Worm (Caenorhabditis elegans) whole organism, L3 larva: ENCODE results near the gene cdh-4.

Experiments
- R02D3.7 ChIP-seq: fragments of 150-350 bp; optimal IDR thresholded peaks from 2 replicates; lab custom pipeline; 2014; ENCODE audit warnings: missing biosample characterization, missing genetic modification characterization
- aly-2 ChIP-seq: fragments of 150-350 bp; optimal IDR thresholded peaks from 2 replicates; lab custom pipeline; 2014; ENCODE audit warnings: missing biosample characterization, missing genetic modification characterization
- ama-1 ChIP-seq: fragments of 150-350 bp; optimal IDR thresholded peaks from 2 replicates; lab custom pipeline; 2018
- ceh-82 ChIP-seq: fragments of 150-350 bp; optimal IDR thresholded peaks from 2 replicates; lab custom pipeline; 2014; ENCODE audit warnings: missing biosample characterization, missing genetic modification characterization
- ceh-9 ChIP-seq: sonication (generic microtip); optimal IDR thresholded peaks from 2 replicates; lab custom pipeline; 2018; ENCODE audit warnings: missing biosample characterization, missing genetic modification characterization
- daf-12 ChIP-seq: fragments of 150-350 bp; optimal IDR thresholded peaks from 2 replicates; lab custom pipeline; 2014; ENCODE audit warnings: missing biosample characterization, missing genetic modification reagents, missing genetic modification characterization
- egl-27 ChIP-seq: sonication (generic microtip); optimal IDR thresholded peaks from 4 replicates; lab custom pipeline; 2017; ENCODE audit warnings: missing biosample characterization, missing genetic modification reagents, missing genetic modification characterization
- egl-5 ChIP-seq: fragments of 150-350 bp; optimal IDR thresholded peaks from 2 replicates; lab custom pipeline; 2017; ENCODE audit warnings: missing biosample characterization, missing genetic modification reagents, missing genetic modification characterization, inconsistent platforms
- elt-1 ChIP-seq: fragments of 150-350 bp; optimal IDR thresholded peaks from 2 replicates; lab custom pipeline; 2014; ENCODE audit warnings: missing biosample characterization, missing genetic modification characterization
- elt-2 ChIP-seq: sonication (generic microtip); optimal IDR thresholded peaks from 2 replicates; lab custom pipeline; 2016; ENCODE audit warnings: missing genetic modification reagents, mild to moderate bottlenecking, missing genetic modification characterization, missing compliant biosample characterization
- elt-3 ChIP-seq, 3 experiments: fragments of 150-350 bp in 1 of 3; sonication (generic microtip) in 2 of 3; optimal IDR thresholded peaks; 2 replicates in 2 of 3; 4 replicates in 1 of 3; lab custom pipeline; 2014 to 2017; ENCODE audit warnings: missing biosample characterization in 3 of 3, missing genetic modification characterization in 3 of 3
- eor-1 ChIP-seq, 2 experiments: fragments of 150-350 bp; optimal IDR thresholded peaks; 2 replicates each; lab custom pipeline; 2014 to 2018; ENCODE audit warnings: missing biosample characterization in 2 of 2, missing genetic modification characterization in 2 of 2
- fkh-10 ChIP-seq: sonication (generic microtip); optimal IDR thresholded peaks from 2 replicates; lab custom pipeline; 2017; ENCODE audit warnings: missing biosample characterization, missing genetic modification reagents, missing genetic modification characterization
- hmg-11 ChIP-seq: sonication (generic microtip); optimal IDR thresholded peaks from 2 replicates; lab custom pipeline; 2016; ENCODE audit warnings: missing genetic modification characterization, missing compliant biosample characterization
- jun-1 ChIP-seq: fragments of 150-350 bp; optimal IDR thresholded peaks from 2 replicates; lab custom pipeline; 2014; ENCODE audit warnings: missing biosample characterization, missing genetic modification reagents, missing genetic modification characterization
- lin-15B ChIP-seq: fragments of 150-350 bp; optimal IDR thresholded peaks from 2 replicates; lab custom pipeline; 2014; ENCODE audit warnings: missing biosample characterization, missing genetic modification characterization
- lin-39 ChIP-seq: fragments of 150-350 bp; optimal IDR thresholded peaks from 2 replicates; lab custom pipeline; 2018; ENCODE audit warnings: missing biosample characterization, missing genetic modification reagents, missing genetic modification characterization
- mml-1 ChIP-seq: fragments of 150-350 bp; sonication (generic microtip); optimal IDR thresholded peaks from 3 replicates; lab custom pipeline; 2014; ENCODE audit warnings: missing biosample characterization, missing genetic modification characterization
- nfya-1 ChIP-seq: sonication (generic microtip); optimal IDR thresholded peaks from 2 replicates; lab custom pipeline; 2017; ENCODE audit warnings: missing genetic modification characterization, mild to moderate bottlenecking, missing compliant biosample characterization, antibody characterized with exemption, moderate library complexity; ENCODE audit not compliant: insufficient read depth
- nhr-11 ChIP-seq: fragments of 150-350 bp; optimal IDR thresholded peaks from 2 replicates; lab custom pipeline; 2014; ENCODE audit warnings: missing biosample characterization, missing genetic modification characterization
- nhr-12 ChIP-seq: fragments of 150-350 bp; optimal IDR thresholded peaks from 2 replicates; lab custom pipeline; 2014; ENCODE audit warnings: missing biosample characterization, missing genetic modification characterization
- nhr-23 ChIP-seq: fragments of 150-350 bp; optimal IDR thresholded peaks from 2 replicates; lab custom pipeline; 2014; ENCODE audit warnings: missing biosample characterization, missing genetic modification reagents, missing genetic modification characterization
- nhr-237 ChIP-seq: fragments of 150-350 bp; optimal IDR thresholded peaks from 2 replicates; lab custom pipeline; 2014; ENCODE audit warnings: missing biosample characterization, missing genetic modification characterization
- nhr-25 ChIP-seq: sonication (generic microtip); optimal IDR thresholded peaks from 2 replicates; lab custom pipeline; 2017; ENCODE audit warnings: missing biosample characterization, missing genetic modification characterization
- nhr-28 ChIP-seq: fragments of 150-350 bp; optimal IDR thresholded peaks from 2 replicates; lab custom pipeline; 2014; ENCODE audit warnings: missing biosample characterization, missing genetic modification characterization
- nhr-76 ChIP-seq: fragments of 150-350 bp; sonication (generic microtip); optimal IDR thresholded peaks from 5 replicates; lab custom pipeline; 2014; ENCODE audit warnings: missing biosample characterization, missing genetic modification characterization
- pha-4 ChIP-seq: fragments of 150-350 bp; optimal IDR thresholded peaks from 2 replicates; lab custom pipeline; 2014; ENCODE audit warnings: missing biosample characterization, missing genetic modification reagents, missing genetic modification characterization
- pqm-1 ChIP-seq: fragments of 150-350 bp; optimal IDR thresholded peaks from 2 replicates; lab custom pipeline; 2017; ENCODE audit warnings: missing biosample characterization, missing genetic modification characterization, inconsistent platforms
- sea-2 ChIP-seq: fragments of 150-350 bp; sonication (generic microtip); optimal IDR thresholded peaks from 4 replicates; lab custom pipeline; 2014; ENCODE audit warnings: missing biosample characterization, missing genetic modification reagents, missing genetic modification characterization
- snpc-4 ChIP-seq: fragments of 150-350 bp; optimal IDR thresholded peaks from 2 replicates; lab custom pipeline; 2014; ENCODE audit warnings: missing biosample characterization, missing genetic modification characterization
- tbx-2 ChIP-seq: sonication (generic microtip); optimal IDR thresholded peaks from 2 replicates; lab custom pipeline; 2016; ENCODE audit warnings: mild to moderate bottlenecking, missing genetic modification characterization, missing compliant biosample characterization
- unc-39 ChIP-seq: sonication (generic microtip); optimal IDR thresholded peaks from 4 replicates; lab custom pipeline; 2017; ENCODE audit warnings: missing biosample characterization, missing genetic modification characterization
- unc-62 ChIP-seq: fragments of 150-350 bp; sonication (generic microtip); optimal IDR thresholded peaks from 4 replicates; lab custom pipeline; 2014; ENCODE audit warnings: missing biosample characterization, missing genetic modification reagents, missing genetic modification characterization
- zag-1 ChIP-seq: fragments of 150-350 bp; optimal IDR thresholded peaks from 2 replicates; lab custom pipeline; 2014; ENCODE audit warnings: missing biosample characterization, missing genetic modification characterization
- ztf-4 ChIP-seq: fragments of 150-350 bp; optimal IDR thresholded peaks from 2 replicates; lab custom pipeline; 2014; ENCODE audit warnings: missing biosample characterization, missing genetic modification characterization

cdh-4 gene

DNA sequence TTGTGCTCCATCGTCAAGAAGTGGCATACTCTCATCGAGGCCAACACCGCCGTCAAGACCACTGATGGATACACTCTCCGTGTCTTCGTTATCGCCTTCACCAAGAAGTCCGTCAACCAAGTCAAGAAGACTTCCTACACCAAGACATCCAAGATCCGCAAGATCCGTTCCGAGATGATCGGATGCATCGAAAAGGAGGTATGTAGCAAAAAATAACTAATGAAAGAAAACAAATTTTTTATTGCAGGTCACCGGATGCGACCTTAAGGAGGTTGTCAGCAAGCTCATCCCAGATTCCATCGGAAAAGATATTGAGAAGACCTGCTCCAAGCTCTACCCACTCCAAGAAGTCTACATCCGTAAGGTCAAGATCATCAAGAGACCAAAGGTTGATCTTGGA lies 43.8 kb upstream of the cdh-4 start:
- TF ChIP-seq lin-15B, result no peak
- no peak for TF ChIP-seq jun-1 (tag; lab: Kevin White, UChicago)
- no peak for TF ChIP-seq unc-39 (tag; lab: Kevin White, UChicago)
- no peak for TF ChIP-seq elt-3 (tag; optimal IDR thresholded peaks at IDR 0.05; lab: Kevin White, UChicago)
- TF ChIP-seq tbx-2 (tag; lab: Kevin White, UChicago), result no peak
- TF ChIP-seq pqm-1, result no peak
- TF ChIP-seq fkh-10 (GFP tag; lab: Kevin White, UChicago), result no peak
- no peak for TF ChIP-seq nhr-76 (tag; lab: Kevin White, UChicago)
- no peak for TF ChIP-seq egl-5 (tag; lab: Kevin White, UChicago)
- no peak for TF ChIP-seq R02D3.7 (tag; lab: Kevin White, UChicago)
- TF ChIP-seq nhr-11 (tag; lab: Kevin White, UChicago), result no peak
- TF ChIP-seq, all 47 proteins: peak for 0

DNA sequence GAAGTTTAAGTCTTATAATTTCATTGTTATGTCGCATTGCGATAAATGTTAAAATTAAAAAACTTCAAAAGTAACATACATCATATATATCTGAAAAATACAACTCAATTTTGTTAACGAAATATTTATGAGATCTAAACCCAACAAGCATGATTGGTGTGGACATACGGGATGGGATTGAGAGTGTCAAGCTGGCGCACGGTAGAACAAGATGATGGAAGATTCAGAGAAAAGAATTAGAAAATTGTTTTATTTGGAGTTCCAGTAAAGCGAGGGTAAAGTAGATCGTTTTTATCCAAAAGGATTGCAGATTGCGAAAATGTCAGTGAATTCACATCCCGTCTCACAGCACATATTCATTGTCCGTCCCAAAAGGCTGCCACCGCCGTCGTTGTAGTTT lies 43.4 kb upstream of the cdh-4 start:
- no peak for TF ChIP-seq nhr-76 (tag; lab: Kevin White, UChicago)
- no peak for TF ChIP-seq egl-27 (tag; lab: Kevin White, UChicago)
- TF ChIP-seq zag-1, result no peak
- TF ChIP-seq eor-1 (tag; optimal IDR thresholded peaks at IDR 0.05; lab: Kevin White, UChicago), result no peak
- no peak for TF ChIP-seq sea-2

DNA sequence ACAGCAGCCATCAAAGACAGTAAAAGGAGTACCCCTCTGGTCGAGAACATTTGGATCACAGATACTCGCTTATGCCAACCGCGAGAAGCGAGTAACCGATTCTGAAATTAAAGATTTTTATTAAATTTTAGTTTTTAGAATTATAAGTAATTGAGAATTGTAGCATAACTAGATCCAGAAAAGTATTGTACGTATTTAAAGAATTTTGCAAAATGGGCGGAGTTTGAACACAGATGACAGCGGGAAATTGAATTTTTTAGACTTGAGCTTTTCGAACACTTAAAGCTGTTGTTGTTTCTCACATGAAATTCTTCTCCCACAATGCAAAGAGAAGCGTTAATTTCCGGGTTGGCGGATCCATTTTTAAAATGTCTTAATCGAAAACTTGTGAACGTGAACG lies 42.7 kb upstream of the cdh-4 start, which contains the start of gene ins-17:
Gene ins-17, minus strand, starts transcription at position 101 of the 400 bp plus-strand sequence.
- TF ChIP-seq aly-2 (tag; lab: Kevin White, UChicago) (no peak), fkh-10 (GFP tag; lab: Kevin White, UChicago) (no peak), nhr-28 (tag; lab: Kevin White, UChicago) (no peak), lin-15B (no peak), mml-1 (tag; lab: Kevin White, UChicago) (no peak), sea-2 (no peak)

DNA sequence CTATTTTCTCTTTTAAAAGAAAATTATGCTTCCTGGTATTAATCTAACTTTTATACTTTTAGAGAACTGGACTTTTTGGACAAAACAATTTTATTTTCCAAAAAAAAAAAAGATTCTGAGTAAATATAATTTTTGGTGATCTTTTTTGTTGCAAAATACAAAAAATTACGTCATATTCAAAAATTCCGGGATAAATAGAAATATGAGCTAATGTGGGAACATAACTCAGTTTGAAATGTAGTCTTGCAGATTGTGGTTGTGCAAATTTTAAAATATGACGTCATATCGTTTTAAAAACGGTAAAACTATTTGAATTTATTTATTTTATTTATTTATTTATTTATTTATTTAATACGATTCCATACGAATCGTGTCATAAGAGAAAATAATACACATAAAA lies 38.4 kb upstream of the cdh-4 start:
- TF ChIP-seq ztf-4 (tag; lab: Kevin White, UChicago) (no peak), nhr-11 (tag; lab: Kevin White, UChicago) (no peak), snpc-4 (tag; lab: Kevin White, UChicago) (no peak), sea-2 (no peak), nhr-76 (tag; lab: Kevin White, UChicago) (no peak), ama-1 (lab: Kevin White, UChicago) (no peak), tbx-2 (tag; lab: Kevin White, UChicago) (no peak), pha-4 (tag; lab: Kevin White, UChicago) (no peak), lin-39 (tag; lab: Kevin White, UChicago) (no peak), nhr-237 (tag; lab: Kevin White, UChicago) (no peak), unc-39 (tag; lab: Kevin White, UChicago) (no peak), elt-2 (no peak), elt-3 (tag; optimal IDR thresholded peaks at IDR 0.05; lab: Kevin White, UChicago) (no peak)

DNA sequence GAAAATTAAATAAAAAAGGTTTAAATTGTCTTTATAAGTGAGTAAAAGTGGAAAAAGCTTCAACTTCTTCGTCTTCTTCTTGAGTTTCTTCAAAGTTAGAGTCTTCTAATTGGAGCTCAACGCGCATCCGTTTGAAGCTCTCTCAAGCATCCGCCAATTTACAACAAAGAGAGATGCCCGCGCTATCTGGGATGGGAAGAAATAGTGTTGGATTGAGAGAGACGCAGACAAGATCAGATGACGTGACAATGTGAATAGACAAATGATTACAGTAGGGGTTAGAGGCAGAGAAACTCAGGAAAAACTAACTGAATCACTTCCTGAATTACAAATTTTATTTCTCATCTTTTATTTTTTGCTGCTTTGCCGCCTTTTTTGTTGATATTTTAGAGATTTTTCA lies 37.2 kb upstream of the cdh-4 start:
- TF ChIP-seq fkh-10 (GFP tag; lab: Kevin White, UChicago), result no peak
- no peak for TF ChIP-seq nhr-23 (tag; lab: Kevin White, UChicago)
- no peak for TF ChIP-seq elt-1
- TF ChIP-seq lin-39 (tag; lab: Kevin White, UChicago), result no peak
- TF ChIP-seq hmg-11 (tag; lab: Kevin White, UChicago), result no peak
- no peak for TF ChIP-seq nhr-12 (tag; lab: Kevin White, UChicago)
- no peak for TF ChIP-seq elt-2
- no peak for TF ChIP-seq ztf-4 (tag; lab: Kevin White, UChicago)
- no peak for TF ChIP-seq nhr-25 (tag; lab: Kevin White, UChicago)
- no peak for TF ChIP-seq snpc-4 (tag; lab: Kevin White, UChicago)
- TF ChIP-seq ceh-9 (tag; lab: Kevin White, UChicago), result no peak
- no peak for TF ChIP-seq pqm-1
- no peak for TF ChIP-seq nfya-1 (tag; lab: Kevin White, UChicago)
- no peak for TF ChIP-seq elt-3 (tag; optimal IDR thresholded peaks at IDR 0.05; lab: Kevin White, UChicago)
- TF ChIP-seq unc-62, result no peak
- TF ChIP-seq sea-2, result no peak
- TF ChIP-seq daf-12 (tag; lab: Kevin White, UChicago), result no peak
- TF ChIP-seq ceh-82 (tag; lab: Kevin White, UChicago), result no peak
